Worm (Caenorhabditis elegans): ENCODE measurements around the gene dhs-6.

dhs-6 gene

DNA sequence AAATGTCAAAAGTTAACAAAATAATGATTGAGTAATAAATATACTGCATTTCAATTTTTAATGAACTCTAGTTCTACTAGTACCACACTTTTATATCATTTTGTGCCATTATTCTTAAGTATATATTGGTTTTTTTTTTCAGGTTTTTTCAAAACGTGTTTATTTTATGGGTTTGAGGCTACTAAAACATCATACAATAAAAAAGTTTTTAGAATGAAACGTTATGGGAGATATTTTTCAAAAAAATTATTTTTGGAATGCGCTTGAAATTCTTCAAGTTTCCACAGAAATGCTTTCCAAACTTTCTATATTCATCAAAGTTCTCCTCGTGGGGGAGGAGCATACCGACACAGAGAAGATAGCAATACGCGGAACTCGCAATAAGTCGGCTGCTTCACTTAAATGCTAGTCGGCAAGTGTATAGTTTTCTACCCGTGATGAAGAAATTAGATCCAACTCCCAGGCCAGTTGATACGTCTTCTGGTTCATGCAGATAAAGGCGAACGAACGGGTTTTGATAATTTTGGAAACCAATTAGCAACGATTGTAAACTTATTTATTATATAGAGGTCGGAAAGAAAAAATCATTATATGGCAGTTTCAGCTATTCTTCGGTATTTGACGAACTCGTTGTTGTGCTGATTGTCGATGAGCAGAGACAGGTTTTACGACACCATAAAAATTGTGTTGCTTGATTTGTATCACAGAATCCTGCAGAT is 19.6 kb downstream of the dhs-6 start, which contains the start of gene C17G10.10 (continued):
- no peak for TF ChIP-seq egl-43 (GFP tag; IDR thresholded peaks at IDR 0.05)
- TF ChIP-seq F26F4.8 (GFP tag; conservative IDR thresholded peaks at IDR 0.05) = no peak
- peak; percentile 69 for TF ChIP-seq lin-38 (GFP tag; IDR thresholded peaks at IDR 0.05)
- no peak for TF ChIP-seq daf-8 (GFP tag; IDR thresholded peaks at IDR 0.05)
- TF ChIP-seq ceh-82 (tag; optimal IDR thresholded peaks at IDR 0.05) = no peak
- TF ChIP-seq fkh-10 (GFP tag; optimal IDR thresholded peaks at IDR 0.05) = no peak
- TF ChIP-seq lin-15B (tag; optimal IDR thresholded peaks at IDR 0.05) = no peak
- peak; percentile 88 for TF ChIP-seq aha-1 (tag)
- TF ChIP-seq nhr-237 (tag; optimal IDR thresholded peaks at IDR 0.05) = no peak
- TF ChIP-seq Y75B8A.6 (GFP tag; IDR thresholded peaks at IDR 0.05) = no peak
- TF ChIP-seq madf-9 (GFP tag; conservative IDR thresholded peaks at IDR 0.05) = no peak
- peak; percentile 27 for TF ChIP-seq mxl-3 (GFP tag; optimal IDR thresholded peaks at IDR 0.05)
- TF ChIP-seq gei-8 (GFP tag; optimal IDR thresholded peaks at IDR 0.05) = no peak
- TF ChIP-seq Y105C5A.15 (GFP tag; IDR thresholded peaks at IDR 0.05) = no peak
- TF ChIP-seq egl-27 (tag; optimal IDR thresholded peaks at IDR 0.05) = no peak
- TF ChIP-seq nhr-77 (tag; optimal IDR thresholded peaks at IDR 0.05) = peak; percentile 25
- peak; percentile 39; the same call in 1 of the 2 replicates for TF ChIP-seq ceh-20 (GFP tag; IDR thresholded peaks at IDR 0.05)
- 0 out of 2 replicates have a peak, but pooled peaks have one; percentile 18 for TF ChIP-seq dmd-9 (GFP tag; IDR thresholded peaks at IDR 0.05)
- TF ChIP-seq lin-29 (GFP tag; IDR thresholded peaks at IDR 0.05) = no peak
- peak; percentile 68 for TF ChIP-seq ztf-7 (tag; optimal IDR thresholded peaks at IDR 0.05)
- no peak for TF ChIP-seq saeg-2 (GFP tag; IDR thresholded peaks at IDR 0.05)
- TF ChIP-seq nhr-111 (GFP tag; optimal IDR thresholded peaks at IDR 0.05) = peak; percentile 59
- no peak for TF ChIP-seq zfp-2 (tag; optimal IDR thresholded peaks at IDR 0.05)
- TF ChIP-seq php-3 (GFP tag; IDR thresholded peaks at IDR 0.05) = no peak
- TF ChIP-seq snpc-1.2 (GFP tag; IDR thresholded peaks at IDR 0.05) = peak; percentile 75
- TF ChIP-seq nhr-6 (tag; optimal IDR thresholded peaks at IDR 0.05) = peak; percentile 53
- TF ChIP-seq F44E2.7 (GFP tag; IDR thresholded peaks at IDR 0.05) = no peak
- TF ChIP-seq Y48G9A.11 (GFP tag; IDR thresholded peaks at IDR 0.05) = no peak
- TF ChIP-seq hmg-1.1 (GFP tag; IDR thresholded peaks at IDR 0.05) = peak; percentile 58; the same call in 1 of the 2 replicates
- peak; percentile 68 for TF ChIP-seq nhr-102 (tag; optimal IDR thresholded peaks at IDR 0.05)
- TF ChIP-seq ceh-44 (GFP tag; IDR thresholded peaks at IDR 0.05) = 0 out of 2 replicates have a peak, but pooled peaks have one; percentile 29
- TF ChIP-seq F37D6.2 (tag; optimal IDR thresholded peaks at IDR 0.05) = no peak
- TF ChIP-seq ZK546.5 (tag; optimal IDR thresholded peaks at IDR 0.05) = no peak
- TF ChIP-seq pqm-1 (tag; optimal IDR thresholded peaks at IDR 0.05) = peak; percentile 33
- TF ChIP-seq sdz-12 (GFP tag; optimal IDR thresholded peaks at IDR 0.05) = no peak
- no peak for TF ChIP-seq zip-2 (tag; optimal IDR thresholded peaks at IDR 0.05)
- no peak for TF ChIP-seq aly-2 (tag; optimal IDR thresholded peaks at IDR 0.05)
- no peak for TF ChIP-seq ztf-11 (tag; optimal IDR thresholded peaks at IDR 0.05)
- TF ChIP-seq lin-1 (GFP tag; IDR thresholded peaks at IDR 0.05) = peak; percentile 33; the same call in 1 of the 2 replicates
- TF ChIP-seq tra-1 (GFP tag; IDR thresholded peaks at IDR 0.05) = no peak
- TF ChIP-seq mes-2 (tag; optimal IDR thresholded peaks at IDR 0.05; ENCODE audit: poor library complexity, severe bottlenecking) = peak; percentile 86
- TF ChIP-seq nhr-76 (tag; optimal IDR thresholded peaks at IDR 0.05) = no peak
- TF ChIP-seq ces-1 (GFP tag; optimal IDR thresholded peaks at IDR 0.05) = no peak
- TF ChIP-seq rbr-2 (tag; optimal IDR thresholded peaks at IDR 0.05) = peak; percentile 67
- TF ChIP-seq mdt-29 (GFP tag; IDR thresholded peaks at IDR 0.05) = no peak
- no peak for TF ChIP-seq ctbp-1 (GFP tag; IDR thresholded peaks at IDR 0.05)
- TF ChIP-seq nhr-42 (GFP tag; IDR thresholded peaks at IDR 0.05) = peak; percentile 74
- TF ChIP-seq daf-19 (GFP tag; conservative IDR thresholded peaks at IDR 0.05) = no peak; the same call in 1 of the 2 replicates
- no peak for TF ChIP-seq vab-7 (GFP tag; IDR thresholded peaks at IDR 0.05)
- TF ChIP-seq spr-3 (GFP tag; optimal IDR thresholded peaks at IDR 0.05) = peak; percentile 70
